Fruit fly (Drosophila melanogaster): ENCODE measurements around the gene CG16824.

CG16824 gene

DNA sequence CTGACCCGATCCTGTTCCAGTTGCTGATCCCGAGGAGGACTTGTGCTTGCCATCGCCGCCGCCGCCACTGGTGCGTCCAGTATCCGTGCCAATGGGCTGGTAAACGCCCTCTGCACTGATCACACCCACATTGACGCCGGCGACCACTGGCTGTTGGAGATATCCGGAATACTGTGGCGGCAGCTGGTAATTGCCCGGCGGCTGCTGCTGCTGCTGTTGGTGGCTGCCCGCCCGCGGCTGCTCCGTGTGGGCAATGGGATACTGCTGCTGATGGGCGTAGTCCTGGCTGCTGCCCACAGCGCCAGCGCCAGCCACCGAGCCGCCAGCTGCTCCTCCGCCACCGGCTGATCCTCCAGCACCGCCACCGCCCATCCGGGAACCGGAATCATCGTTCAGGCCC, 12.2 kb downstream of the CG16824 start:
- no peak for TF ChIP-seq Hr78 (GFP tag; optimal IDR thresholded peaks at IDR 0.05)
- TF ChIP-seq CrebA (GFP tag; optimal IDR thresholded peaks at IDR 0.05; ENCODE audit: borderline replicate concordance): no peak
- TF ChIP-seq h (GFP tag; optimal IDR thresholded peaks at IDR 0.05): no peak
- TF ChIP-seq Jra (GFP tag; optimal IDR thresholded peaks at IDR 0.05): no peak
- no peak for TF ChIP-seq usp (GFP tag; optimal IDR thresholded peaks at IDR 0.05)
- no peak for TF ChIP-seq jim (GFP tag; optimal IDR thresholded peaks at IDR 0.05)
- TF ChIP-seq N (GFP tag; optimal IDR thresholded peaks at IDR 0.05): no peak
- no peak for TF ChIP-seq ey (GFP tag; optimal IDR thresholded peaks at IDR 0.05)
- no peak for TF ChIP-seq Dfd (GFP tag; optimal IDR thresholded peaks at IDR 0.05)
- no peak for TF ChIP-seq Mio (GFP tag; optimal IDR thresholded peaks at IDR 0.05)
- no peak for TF ChIP-seq sage (GFP tag; optimal IDR thresholded peaks at IDR 0.05)
- TF ChIP-seq fru (GFP tag; optimal IDR thresholded peaks at IDR 0.05): no peak
- no peak for TF ChIP-seq HLH106 (tag; optimal IDR thresholded peaks at IDR 0.05)
- no peak for TF ChIP-seq dsf (GFP tag; optimal IDR thresholded peaks at IDR 0.05; ENCODE audit: borderline replicate concordance)
- TF ChIP-seq Vsx2 (GFP tag; optimal IDR thresholded peaks at IDR 0.05; ENCODE audit: partially characterized antibody): no peak
- TF ChIP-seq rgr (GFP tag; optimal IDR thresholded peaks at IDR 0.05): no peak

DNA sequence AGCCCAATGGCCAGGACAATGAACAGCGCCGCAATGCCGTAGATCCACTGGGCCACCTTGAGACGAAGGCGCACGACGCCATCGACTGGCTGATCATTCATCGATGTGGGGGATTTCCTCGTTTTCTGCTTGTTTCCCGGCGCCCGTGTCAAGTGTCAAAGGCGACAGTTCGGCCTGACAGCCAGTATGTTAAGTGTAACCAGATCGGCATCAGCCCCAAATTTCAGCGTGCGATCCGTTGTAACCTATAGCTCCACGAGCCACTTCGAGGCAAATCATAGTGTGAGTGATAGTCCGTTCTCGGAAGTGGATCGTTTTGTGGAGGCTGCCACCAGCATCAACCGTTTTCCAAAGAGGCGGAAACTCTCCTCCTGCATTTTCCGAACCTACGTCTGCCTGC, 13.8 kb downstream of the CG16824 start, which contains the start of gene CG43779:
Gene CG43779 (minus strand): TSS at position 101 of the 400 bp plus-strand sequence.
- TF ChIP-seq Abd-B (GFP tag; optimal IDR thresholded peaks at IDR 0.05) (no peak), OdsH (GFP tag; optimal IDR thresholded peaks at IDR 0.05) (no peak), ey (GFP tag; optimal IDR thresholded peaks at IDR 0.05) (no peak), CrebA (GFP tag; optimal IDR thresholded peaks at IDR 0.05; ENCODE audit: borderline replicate concordance) (no peak), sv (GFP tag; optimal IDR thresholded peaks at IDR 0.05) (no peak), foxo (GFP tag; optimal IDR thresholded peaks at IDR 0.05) (no peak)

DNA sequence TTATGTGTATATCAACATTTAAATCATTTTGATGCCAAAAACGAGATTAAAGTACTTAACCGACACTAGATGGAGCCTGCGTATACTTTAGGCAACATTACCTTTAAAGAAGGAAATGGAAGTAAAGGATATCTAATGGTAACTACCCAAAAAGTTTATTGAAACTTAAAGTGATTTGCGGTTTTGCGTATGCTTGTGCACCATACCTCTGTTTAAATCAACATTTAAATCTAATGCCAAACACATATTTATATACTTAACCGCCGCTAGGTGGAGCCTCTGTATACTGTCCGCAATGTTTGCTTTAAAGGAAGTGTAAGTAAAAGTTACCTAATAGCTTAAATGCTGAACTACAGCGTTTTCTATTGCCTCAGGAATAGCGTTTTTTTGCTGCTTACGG, 33.0 kb downstream of the CG16824 start:
- TF ChIP-seq ey (GFP tag; optimal IDR thresholded peaks at IDR 0.05) (no peak), Dif (GFP tag; optimal IDR thresholded peaks at IDR 0.05; ENCODE audit: partially characterized antibody) (no peak), Rel (GFP tag; optimal IDR thresholded peaks at IDR 0.05) (no peak), Rel (tag; optimal IDR thresholded peaks at IDR 0.05) (no peak), br (GFP tag; optimal IDR thresholded peaks at IDR 0.05) (no peak), usp (GFP tag; optimal IDR thresholded peaks at IDR 0.05) (no peak), Hr83 (GFP tag; optimal IDR thresholded peaks at IDR 0.05; ENCODE audit: poor library complexity, severe bottlenecking) (no peak), fru (GFP tag; optimal IDR thresholded peaks at IDR 0.05) (no peak), HLH106 (tag; optimal IDR thresholded peaks at IDR 0.05) (no peak), sage (GFP tag; optimal IDR thresholded peaks at IDR 0.05) (no peak), N (GFP tag; optimal IDR thresholded peaks at IDR 0.05) (no peak), Jra (GFP tag; optimal IDR thresholded peaks at IDR 0.05) (no peak), woc (GFP tag; optimal IDR thresholded peaks at IDR 0.05) (no peak), Myc (optimal IDR thresholded peaks at IDR 0.05) (no peak), lola (GFP tag; optimal IDR thresholded peaks at IDR 0.05) (no peak), dl (GFP tag; optimal IDR thresholded peaks at IDR 0.05; ENCODE audit: insufficient read depth in 1 of 2, partially characterized antibody in 2 of 2) (no peak), Mio (GFP tag; optimal IDR thresholded peaks at IDR 0.05) (no peak), sv (GFP tag; optimal IDR thresholded peaks at IDR 0.05) (no peak), pan (optimal IDR thresholded peaks at IDR 0.05) (no peak), h (GFP tag; optimal IDR thresholded peaks at IDR 0.05) (no peak), rgr (GFP tag; optimal IDR thresholded peaks at IDR 0.05) (no peak)

DNA sequence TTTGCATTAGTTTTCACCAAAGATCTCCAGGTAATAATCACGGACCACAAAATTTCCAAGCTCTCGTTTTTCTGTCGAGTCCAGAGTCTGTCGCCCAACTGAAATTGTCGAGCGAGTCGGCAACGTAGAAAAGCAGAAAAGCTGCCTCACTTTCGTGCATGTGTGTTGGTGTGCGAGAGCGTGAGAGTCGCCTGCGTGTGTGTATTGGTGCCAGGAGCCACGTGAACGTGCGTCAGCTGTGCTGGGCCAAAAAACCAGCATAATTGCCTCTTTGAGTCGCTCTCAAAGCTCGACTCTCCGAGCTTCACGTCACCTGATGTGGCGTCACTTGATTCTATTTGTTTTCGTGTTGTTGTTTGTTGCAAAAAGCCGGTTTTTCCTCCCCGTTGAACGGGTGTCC, 38.2 kb downstream of the CG16824 start, which contains the start of gene hbt:
Gene hbt (minus strand): TSS at position 101 of the 400 bp plus-strand sequence.
- TF ChIP-seq N (GFP tag; optimal IDR thresholded peaks at IDR 0.05) (no peak), brk (GFP tag; optimal IDR thresholded peaks at IDR 0.05) (no peak), Vsx2 (GFP tag; optimal IDR thresholded peaks at IDR 0.05; ENCODE audit: partially characterized antibody) (no peak), Mio (GFP tag; optimal IDR thresholded peaks at IDR 0.05) (no peak), br (GFP tag; optimal IDR thresholded peaks at IDR 0.05) (no peak), Abd-B (GFP tag; optimal IDR thresholded peaks at IDR 0.05) (no peak), Jra (GFP tag; optimal IDR thresholded peaks at IDR 0.05) (no peak), Rel (GFP tag; optimal IDR thresholded peaks at IDR 0.05) (no peak), Rel (tag; optimal IDR thresholded peaks at IDR 0.05) (no peak), GATAd (GFP tag; optimal IDR thresholded peaks at IDR 0.05) (no peak), Hr78 (GFP tag; optimal IDR thresholded peaks at IDR 0.05) (no peak), foxo (GFP tag; optimal IDR thresholded peaks at IDR 0.05) (no peak), CG32264 (GFP tag; optimal IDR thresholded peaks at IDR 0.05) (no peak), jim (GFP tag; optimal IDR thresholded peaks at IDR 0.05) (no peak)
